Worm (Caenorhabditis elegans): ENCODE measurements around the gene zipt-7.1.
A peak's percentile ranks its signal among the peaks of the same experiment; 100 is the strongest.

Gene zipt-7.1

DNA sequence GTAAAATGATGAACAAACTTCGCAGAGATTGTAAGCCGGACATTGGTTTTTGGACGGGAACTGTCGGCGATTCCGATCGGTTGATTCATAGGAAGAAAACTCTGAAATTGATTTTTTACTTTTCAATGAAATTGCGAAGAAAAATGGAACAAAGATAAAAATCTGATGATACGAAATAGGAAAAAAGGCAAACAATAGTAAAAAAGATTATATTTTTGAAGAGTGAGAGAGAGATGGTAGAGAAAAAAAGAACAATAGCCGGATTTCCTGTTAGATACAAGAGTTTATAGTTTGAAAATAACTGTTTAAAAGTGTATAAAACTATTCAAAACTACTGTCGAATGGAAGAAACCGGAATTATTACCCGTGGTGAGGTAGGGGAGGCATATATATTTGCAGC is 3.8 kb downstream of the zipt-7.1 start, which contains the start of gene nra-1:
TSS of gene nra-1 (minus strand) at position 101 of the 400 bp plus-strand sequence.
- TF ChIP-seq ref-1 (GFP tag; conservative IDR thresholded peaks at IDR 0.05) (no peak), tab-1 (GFP tag; IDR thresholded peaks at IDR 0.05) (no peak), ztf-29 (GFP tag; IDR thresholded peaks at IDR 0.05) (no peak), flt-1 (GFP tag; IDR thresholded peaks at IDR 0.05) (no peak), ztf-23 (GFP tag; IDR thresholded peaks at IDR 0.05) (no peak), klf-2 (GFP tag; conservative IDR thresholded peaks at IDR 0.05) (no peak), T22C8.4 (GFP tag; IDR thresholded peaks at IDR 0.05) (no peak), med-1 (GFP tag; optimal IDR thresholded peaks at IDR 0.05; ENCODE audit: insufficient read depth) (no peak), cog-1 (tag; optimal IDR thresholded peaks at IDR 0.05) (no peak)

DNA sequence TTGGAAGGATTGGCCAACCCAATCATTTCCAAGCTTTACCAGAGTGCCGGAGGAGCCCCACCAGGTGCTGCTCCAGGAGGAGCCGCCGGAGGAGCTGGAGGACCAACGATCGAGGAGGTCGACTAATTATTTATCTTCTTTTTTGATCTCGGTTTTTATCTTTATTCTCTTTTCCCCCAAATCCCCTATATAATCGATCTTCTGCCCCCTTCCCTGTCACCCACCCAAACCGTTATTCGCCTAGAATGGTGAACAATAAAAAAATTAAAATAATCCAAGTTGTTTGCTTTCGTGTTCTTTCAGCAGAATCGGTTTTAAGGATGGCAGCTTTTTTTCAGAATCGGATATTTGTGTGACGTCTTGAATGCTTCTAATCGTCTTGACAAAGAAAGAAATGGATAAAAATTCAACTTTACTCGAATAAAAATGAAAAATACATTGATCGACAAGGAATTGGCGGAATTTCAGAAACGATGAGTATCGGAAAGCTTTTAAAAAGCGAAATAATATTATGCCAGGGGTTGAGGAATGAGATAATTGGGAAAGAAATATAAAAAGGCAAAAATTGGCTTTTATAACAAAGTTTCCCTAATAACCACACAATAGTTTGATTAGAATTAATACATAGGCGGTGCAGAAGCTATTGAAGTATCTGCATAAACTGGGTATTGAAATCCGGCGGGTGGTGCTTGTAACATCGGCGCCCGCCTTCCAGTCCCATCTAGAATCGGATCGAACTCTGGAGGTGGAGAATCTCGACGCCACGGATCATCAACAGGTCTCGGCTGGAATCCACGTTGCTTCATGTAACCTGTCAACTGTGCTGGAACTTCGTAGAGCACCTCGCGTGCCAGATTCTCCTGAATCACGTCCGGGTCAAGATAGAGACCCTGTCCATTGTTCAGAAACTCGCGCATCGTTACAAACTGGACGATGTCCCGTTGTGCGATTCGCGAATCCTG is 6.6 kb downstream of the zipt-7.1 start:
- TF ChIP-seq med-1 (GFP tag; optimal IDR thresholded peaks at IDR 0.05; ENCODE audit: insufficient read depth), result no peak
- no peak for TF ChIP-seq klf-2 (GFP tag; conservative IDR thresholded peaks at IDR 0.05)
- TF ChIP-seq T22C8.4 (GFP tag; IDR thresholded peaks at IDR 0.05), result no peak
- no peak for TF ChIP-seq ref-1 (GFP tag; conservative IDR thresholded peaks at IDR 0.05)
- TF ChIP-seq cog-1 (tag; optimal IDR thresholded peaks at IDR 0.05), result no peak
- TF ChIP-seq flt-1 (GFP tag; IDR thresholded peaks at IDR 0.05), result no peak
- TF ChIP-seq ztf-23 (GFP tag; IDR thresholded peaks at IDR 0.05), result no peak
- no peak for TF ChIP-seq ztf-29 (GFP tag; IDR thresholded peaks at IDR 0.05)
- no peak for TF ChIP-seq tab-1 (GFP tag; IDR thresholded peaks at IDR 0.05)

DNA sequence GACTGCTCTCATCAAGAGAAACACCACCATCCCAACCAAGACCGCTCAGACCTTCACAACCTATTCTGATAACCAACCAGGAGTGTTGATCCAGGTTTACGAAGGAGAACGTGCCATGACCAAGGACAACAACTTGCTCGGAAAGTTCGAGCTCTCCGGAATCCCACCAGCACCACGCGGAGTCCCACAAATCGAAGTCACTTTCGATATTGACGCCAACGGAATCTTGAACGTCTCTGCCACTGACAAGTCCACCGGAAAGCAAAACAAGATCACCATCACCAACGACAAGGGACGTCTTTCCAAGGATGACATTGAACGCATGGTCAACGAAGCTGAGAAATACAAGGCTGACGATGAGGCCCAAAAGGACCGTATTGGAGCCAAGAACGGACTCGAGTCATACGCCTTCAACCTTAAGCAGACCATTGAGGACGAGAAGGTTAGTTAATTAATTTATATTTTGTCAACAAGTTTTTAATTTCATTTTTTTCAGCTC is 7.4 kb downstream of the zipt-7.1 start:
- TF ChIP-seq flt-1 (GFP tag; IDR thresholded peaks at IDR 0.05) (no peak), cog-1 (tag; optimal IDR thresholded peaks at IDR 0.05) (no peak), ztf-23 (GFP tag; IDR thresholded peaks at IDR 0.05) (no peak), T22C8.4 (GFP tag; IDR thresholded peaks at IDR 0.05) (no peak), tab-1 (GFP tag; IDR thresholded peaks at IDR 0.05) (no peak), med-1 (GFP tag; optimal IDR thresholded peaks at IDR 0.05; ENCODE audit: insufficient read depth) (no peak), ztf-29 (GFP tag; IDR thresholded peaks at IDR 0.05) (no peak), klf-2 (GFP tag; conservative IDR thresholded peaks at IDR 0.05) (no peak), ref-1 (GFP tag; conservative IDR thresholded peaks at IDR 0.05) (no peak)

DNA sequence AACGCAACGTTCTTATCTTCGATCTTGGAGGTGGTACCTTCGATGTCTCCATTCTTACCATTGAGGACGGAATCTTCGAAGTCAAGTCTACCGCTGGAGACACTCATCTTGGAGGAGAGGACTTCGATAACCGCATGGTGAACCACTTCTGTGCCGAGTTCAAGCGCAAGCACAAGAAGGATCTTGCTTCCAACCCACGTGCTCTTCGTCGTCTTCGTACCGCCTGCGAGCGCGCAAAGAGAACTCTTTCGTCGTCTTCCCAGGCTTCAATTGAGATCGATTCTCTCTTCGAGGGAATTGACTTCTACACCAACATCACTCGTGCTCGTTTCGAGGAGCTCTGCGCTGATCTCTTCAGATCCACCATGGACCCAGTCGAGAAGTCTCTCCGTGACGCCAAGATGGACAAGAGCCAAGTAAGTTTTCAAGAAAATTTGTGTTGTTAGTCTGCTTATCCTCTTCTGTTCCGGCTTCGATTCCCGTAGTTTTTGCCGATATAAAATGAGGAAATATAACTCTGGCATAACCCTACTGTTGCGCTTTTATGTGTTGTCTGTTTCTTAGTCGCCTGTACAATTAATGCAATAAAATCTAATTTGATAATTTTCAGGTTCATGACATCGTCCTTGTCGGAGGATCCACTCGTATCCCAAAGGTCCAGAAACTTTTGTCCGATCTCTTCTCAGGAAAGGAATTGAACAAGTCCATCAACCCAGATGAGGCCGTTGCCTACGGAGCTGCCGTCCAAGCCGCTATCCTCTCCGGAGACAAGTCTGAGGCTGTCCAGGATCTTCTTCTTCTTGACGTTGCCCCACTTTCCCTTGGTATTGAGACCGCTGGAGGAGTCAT is 8.1 kb downstream of the zipt-7.1 start:
- TF ChIP-seq med-1 (GFP tag; optimal IDR thresholded peaks at IDR 0.05; ENCODE audit: insufficient read depth) (no peak), T22C8.4 (GFP tag; IDR thresholded peaks at IDR 0.05) (no peak), ref-1 (GFP tag; conservative IDR thresholded peaks at IDR 0.05) (no peak), klf-2 (GFP tag; conservative IDR thresholded peaks at IDR 0.05) (no peak), flt-1 (GFP tag; IDR thresholded peaks at IDR 0.05) (no peak), tab-1 (GFP tag; IDR thresholded peaks at IDR 0.05) (no peak), ztf-23 (GFP tag; IDR thresholded peaks at IDR 0.05) (no peak), ztf-29 (GFP tag; IDR thresholded peaks at IDR 0.05) (no peak), cog-1 (tag; optimal IDR thresholded peaks at IDR 0.05) (no peak)

DNA sequence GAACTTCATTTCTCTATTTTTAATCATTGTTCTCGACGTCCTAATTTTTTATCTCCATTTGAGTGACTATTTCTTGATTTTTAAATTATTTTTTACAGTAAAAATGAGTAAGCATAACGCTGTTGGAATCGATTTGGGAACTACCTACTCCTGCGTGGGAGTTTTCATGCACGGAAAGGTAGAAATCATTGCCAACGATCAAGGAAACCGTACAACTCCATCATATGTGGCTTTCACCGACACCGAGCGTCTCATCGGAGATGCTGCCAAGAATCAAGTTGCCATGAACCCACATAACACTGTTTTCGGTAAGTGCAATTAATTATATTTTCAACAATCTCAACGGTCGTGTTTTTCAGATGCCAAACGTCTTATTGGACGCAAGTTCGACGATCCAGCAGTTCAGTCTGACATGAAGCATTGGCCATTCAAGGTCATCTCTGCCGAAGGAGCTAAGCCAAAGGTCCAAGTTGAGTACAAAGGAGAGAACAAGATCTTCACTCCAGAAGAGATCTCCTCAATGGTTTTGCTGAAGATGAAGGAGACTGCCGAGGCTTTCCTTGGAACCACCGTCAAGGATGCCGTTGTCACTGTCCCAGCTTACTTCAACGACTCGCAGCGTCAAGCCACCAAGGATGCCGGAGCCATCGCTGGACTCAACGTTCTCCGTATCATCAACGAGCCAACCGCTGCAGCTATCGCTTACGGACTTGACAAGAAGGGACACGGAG is 8.9 kb downstream of the zipt-7.1 start, which contains the start of gene hsp-1:
TSS of gene hsp-1 (plus strand) at position 99 of the 731 bp plus-strand sequence.
- no peak for TF ChIP-seq ref-1 (GFP tag; conservative IDR thresholded peaks at IDR 0.05)
- TF ChIP-seq tab-1 (GFP tag; IDR thresholded peaks at IDR 0.05), result peak; percentile 35; the same call in 1 of the 2 replicates
- TF ChIP-seq med-1 (GFP tag; optimal IDR thresholded peaks at IDR 0.05; ENCODE audit: insufficient read depth), result no peak
- no peak for TF ChIP-seq cog-1 (tag; optimal IDR thresholded peaks at IDR 0.05)

DNA sequence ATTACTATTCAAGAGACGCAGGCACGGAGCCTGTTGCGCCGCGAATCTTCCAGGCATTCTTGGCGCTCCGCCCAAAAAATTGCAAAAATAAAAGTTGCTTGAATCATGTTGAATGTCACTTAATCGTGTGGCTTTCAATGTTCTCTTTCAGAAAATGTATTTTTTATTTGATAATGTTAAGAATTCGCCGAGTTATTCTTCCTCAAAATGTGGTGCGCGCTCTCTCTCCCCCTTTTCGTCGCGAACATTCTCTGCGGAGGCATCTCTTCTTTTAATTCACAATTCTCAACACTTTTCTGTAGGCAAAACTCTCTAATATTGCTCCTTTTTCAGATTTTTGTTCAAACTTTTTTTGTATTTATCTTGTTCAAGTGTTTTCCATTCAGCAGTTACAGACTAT is 9.6 kb downstream of the zipt-7.1 start:
- TF ChIP-seq klf-2 (GFP tag; conservative IDR thresholded peaks at IDR 0.05), result peak; percentile 66
- no peak for TF ChIP-seq T22C8.4 (GFP tag; IDR thresholded peaks at IDR 0.05)
- TF ChIP-seq tab-1 (GFP tag; IDR thresholded peaks at IDR 0.05), result no peak
- TF ChIP-seq ref-1 (GFP tag; conservative IDR thresholded peaks at IDR 0.05), result no peak
- peak; percentile 96 for TF ChIP-seq cog-1 (tag; optimal IDR thresholded peaks at IDR 0.05)
- TF ChIP-seq ztf-29 (GFP tag; IDR thresholded peaks at IDR 0.05), result peak; percentile 44; the same call in 1 of the 2 replicates
- TF ChIP-seq ztf-23 (GFP tag; IDR thresholded peaks at IDR 0.05), result peak; percentile 88; the same call in 1 of the 2 replicates
- TF ChIP-seq med-1 (GFP tag; optimal IDR thresholded peaks at IDR 0.05; ENCODE audit: insufficient read depth), result no peak
- peak; percentile 81 for TF ChIP-seq flt-1 (GFP tag; IDR thresholded peaks at IDR 0.05)

DNA sequence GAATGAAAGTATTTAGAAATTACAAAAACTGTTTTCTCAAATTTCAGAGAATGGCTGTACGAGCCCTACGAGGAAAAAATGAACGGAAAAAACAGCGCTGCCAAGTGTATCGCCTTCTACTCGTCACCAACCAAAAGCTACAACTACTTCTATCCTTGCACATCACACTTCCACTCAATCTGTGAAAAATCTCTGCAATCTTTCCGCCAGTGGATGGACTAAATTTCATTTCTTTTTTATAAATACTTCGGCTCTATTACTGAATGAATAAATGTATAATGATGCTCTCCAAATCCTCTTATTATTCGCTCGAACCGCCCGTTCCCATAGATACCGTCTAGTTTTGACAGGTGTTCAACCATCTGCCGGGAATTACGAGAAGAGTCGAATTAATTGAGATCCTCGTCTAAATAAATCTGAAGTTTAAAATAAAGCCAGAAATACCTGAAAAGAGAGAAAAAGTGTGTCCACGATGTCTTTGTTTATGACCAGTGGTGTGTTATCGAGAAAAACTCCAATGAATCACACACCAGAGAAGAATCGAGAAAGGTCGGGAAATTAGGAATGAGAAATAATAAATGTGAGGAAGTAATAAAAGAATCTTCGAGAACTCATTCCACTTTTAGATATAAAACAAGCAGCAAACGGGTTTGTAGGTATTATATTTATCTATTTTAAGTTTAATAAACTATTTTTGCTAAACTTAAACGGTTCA is 10.3 kb downstream of the zipt-7.1 start:
- TF ChIP-seq cog-1 (tag; optimal IDR thresholded peaks at IDR 0.05), result no peak
- no peak for TF ChIP-seq flt-1 (GFP tag; IDR thresholded peaks at IDR 0.05)
- TF ChIP-seq ztf-29 (GFP tag; IDR thresholded peaks at IDR 0.05), result no peak
- no peak for TF ChIP-seq ztf-23 (GFP tag; IDR thresholded peaks at IDR 0.05)
- no peak for TF ChIP-seq T22C8.4 (GFP tag; IDR thresholded peaks at IDR 0.05)
- no peak for TF ChIP-seq tab-1 (GFP tag; IDR thresholded peaks at IDR 0.05)
- no peak for TF ChIP-seq ref-1 (GFP tag; conservative IDR thresholded peaks at IDR 0.05)
- no peak for TF ChIP-seq klf-2 (GFP tag; conservative IDR thresholded peaks at IDR 0.05)
- no peak for TF ChIP-seq med-1 (GFP tag; optimal IDR thresholded peaks at IDR 0.05; ENCODE audit: insufficient read depth)
